Worm (Caenorhabditis elegans) whole organism, young adult: ENCODE data around the gene ets-7.

Experiments used
- B0336.3 ChIP-seq: fragments of 200-800 bp; sonication (Bioruptor generic); IDR thresholded peaks from 2 replicates; pipeline ENCODE4 v1.3.6; 2022; ENCODE audit warnings: missing genetic modification characterization, missing compliant biosample characterization
- F22D6.2 ChIP-seq: sonication (generic microtip); optimal IDR thresholded peaks from 2 replicates; lab custom pipeline; 2016; ENCODE audit warnings: mild to moderate bottlenecking, missing genetic modification characterization, missing compliant biosample characterization
- F39B2.1 ChIP-seq: fragments of 200-800 bp; sonication (Bioruptor generic); IDR thresholded peaks from 2 replicates; pipeline ENCODE4 v1.3.6; 2022; ENCODE audit warnings: missing genetic modification reagents, missing genetic modification characterization, missing compliant biosample characterization
- F57A8.1 ChIP-seq: fragments of 200-800 bp; sonication (Bioruptor generic); optimal IDR thresholded peaks from 2 replicates; lab custom pipeline; 2018; ENCODE audit warnings: mild to moderate bottlenecking, missing genetic modification characterization, moderate library complexity, missing compliant biosample characterization
- F57C9.4 ChIP-seq: sonication (generic microtip); optimal IDR thresholded peaks from 2 replicates; lab custom pipeline; 2017; ENCODE audit warnings: mild to moderate bottlenecking, missing genetic modification characterization, missing compliant biosample characterization
- Y53F4B.3 ChIP-seq: fragments of 200-800 bp; sonication (Bioruptor generic); IDR thresholded peaks from 2 replicates; pipeline ENCODE4 v1.3.6; 2022; ENCODE audit warnings: missing genetic modification reagents, missing genetic modification characterization, missing compliant biosample characterization
- Y53G8AR.9 ChIP-seq: fragments of 200-800 bp; sonication (Bioruptor generic); conservative IDR thresholded peaks from 2 replicates; pipeline ENCODE4 v1.3.6; 2022; ENCODE audit warnings: missing genetic modification reagents, missing genetic modification characterization, missing compliant biosample characterization
- Y79H2A.3 ChIP-seq: fragments of 200-800 bp; sonication (Bioruptor generic); conservative IDR thresholded peaks from 2 replicates; pipeline ENCODE4 v1.3.6; 2022; ENCODE audit warnings: missing genetic modification reagents, missing genetic modification characterization, missing compliant biosample characterization
- ama-1 ChIP-seq, 3 experiments: fragments of 150-350 bp in 1 of 3; sonication (generic microtip) in 2 of 3; optimal IDR thresholded peaks; 2 replicates each; lab custom pipeline; 2014 to 2018; ENCODE audit warnings: missing biosample characterization in 2 of 3, missing genetic modification characterization in 2 of 3, missing genetic modification reagents in 2 of 3
- athp-1 ChIP-seq: sonication (generic microtip); optimal IDR thresholded peaks from 2 replicates; lab custom pipeline; 2017; ENCODE audit warnings: mild to moderate bottlenecking, missing genetic modification characterization, missing compliant biosample characterization
- bed-1 ChIP-seq: fragments of 200-800 bp; sonication (Bioruptor generic); IDR thresholded peaks from 2 replicates; pipeline ENCODE4 v1.3.6; 2022; ENCODE audit warnings: missing genetic modification reagents, missing genetic modification characterization, missing compliant biosample characterization
- cebp-2 ChIP-seq: fragments of 200-800 bp; sonication (Bioruptor generic); IDR thresholded peaks from 2 replicates; pipeline ENCODE4 v1.3.6; 2022; ENCODE audit warnings: missing genetic modification characterization, missing compliant biosample characterization
- chd-7 ChIP-seq: sonication (generic microtip); optimal IDR thresholded peaks from 2 replicates; lab custom pipeline; 2016; ENCODE audit warnings: mild to moderate bottlenecking, missing genetic modification characterization, moderate library complexity, missing compliant biosample characterization
- dox-1 ChIP-seq: fragments of 200-800 bp; sonication (Bioruptor generic); IDR thresholded peaks from 2 replicates; pipeline ENCODE4 v1.3.6; 2022; ENCODE audit warnings: missing genetic modification reagents, missing genetic modification characterization, missing compliant biosample characterization
- dpff-1 ChIP-seq: sonication (generic microtip); optimal IDR thresholded peaks from 2 replicates; lab custom pipeline; 2017; ENCODE audit warnings: mild to moderate bottlenecking, missing genetic modification characterization, missing compliant biosample characterization
- dpl-1 ChIP-seq: fragments of 150-350 bp; optimal IDR thresholded peaks from 2 replicates; lab custom pipeline; 2014; ENCODE audit warnings: missing biosample characterization, missing genetic modification reagents, missing genetic modification characterization
- egrh-3 ChIP-seq: fragments of 200-800 bp; sonication (Bioruptor generic); IDR thresholded peaks from 2 replicates; pipeline ENCODE4 v1.3.6; 2022; ENCODE audit warnings: missing genetic modification reagents, missing genetic modification characterization, missing compliant biosample characterization
- fkh-3 ChIP-seq: sonication (generic microtip); optimal IDR thresholded peaks from 2 replicates; lab custom pipeline; 2016; ENCODE audit warnings: mild to moderate bottlenecking, missing genetic modification characterization, missing compliant biosample characterization
- gei-17 ChIP-seq: fragments of 200-800 bp; sonication (Bioruptor generic); optimal IDR thresholded peaks from 2 replicates; lab custom pipeline; 2018; ENCODE audit warnings: mild to moderate bottlenecking, missing genetic modification characterization, missing compliant biosample characterization
- hlh-12 ChIP-seq: sonication (generic microtip); optimal IDR thresholded peaks from 2 replicates; lab custom pipeline; 2016; ENCODE audit warnings: missing genetic modification characterization, missing compliant biosample characterization
- lin-26 ChIP-seq: fragments of 200-800 bp; sonication (Bioruptor generic); IDR thresholded peaks from 2 replicates; pipeline ENCODE4 v1.3.6; 2022; ENCODE audit warnings: missing genetic modification reagents, missing genetic modification characterization, missing compliant biosample characterization
- lin-35 ChIP-seq, 3 experiments: fragments of 150-350 bp in 2 of 3; sonication (generic microtip) in 1 of 3; optimal IDR thresholded peaks; 2 replicates each; lab custom pipeline; 2014 to 2018; ENCODE audit warnings: missing biosample characterization in 3 of 3, missing genetic modification characterization in 3 of 3, missing genetic modification reagents in 3 of 3
- lir-1 ChIP-seq: fragments of 200-800 bp; sonication (Bioruptor generic); conservative IDR thresholded peaks from 2 replicates; pipeline ENCODE4 v1.3.6; 2022; ENCODE audit warnings: missing genetic modification reagents, missing genetic modification characterization, missing compliant biosample characterization
- madf-10 ChIP-seq: sonication (generic microtip); optimal IDR thresholded peaks from 2 replicates; lab custom pipeline; 2016; ENCODE audit warnings: mild to moderate bottlenecking, missing genetic modification characterization, missing compliant biosample characterization
- mcd-1 ChIP-seq: fragments of 200-800 bp; sonication (Bioruptor generic); IDR thresholded peaks from 2 replicates; pipeline ENCODE4 v1.3.6; 2022; ENCODE audit warnings: missing genetic modification reagents, missing genetic modification characterization, missing compliant biosample characterization
- nfya-1 ChIP-seq: sonication (generic microtip); optimal IDR thresholded peaks from 2 replicates; lab custom pipeline; 2017; ENCODE audit warnings: antibody characterized with exemption, missing compliant biosample characterization, missing genetic modification characterization, borderline replicate concordance; ENCODE audit not compliant: insufficient read depth
- nfyb-1 ChIP-seq: fragments of 200-800 bp; sonication (Bioruptor generic); IDR thresholded peaks from 2 replicates; pipeline ENCODE4 v1.3.6; 2022; ENCODE audit warnings: missing genetic modification reagents, missing genetic modification characterization, missing compliant biosample characterization
- nhr-80 ChIP-seq: sonication (generic microtip); optimal IDR thresholded peaks from 2 replicates; lab custom pipeline; 2016; ENCODE audit warnings: missing genetic modification characterization, missing compliant biosample characterization
- nhr-90 ChIP-seq: sonication (generic microtip); optimal IDR thresholded peaks from 2 replicates; lab custom pipeline; 2016; ENCODE audit warnings: missing genotype, mild to moderate bottlenecking, missing genetic modification characterization, missing compliant biosample characterization
- rpc-1 ChIP-seq, 2 experiments: fragments of 150-350 bp in 1 of 2; sonication (generic microtip) in 1 of 2; optimal IDR thresholded peaks; 2 replicates each; lab custom pipeline; 2014 to 2018; ENCODE audit warnings: missing biosample characterization in 1 of 2, missing genetic modification characterization in 1 of 2, missing genetic modification reagents in 1 of 2, missing genotype in 1 of 2
- sea-2 ChIP-seq: fragments of 200-800 bp; sonication (Bioruptor generic); IDR thresholded peaks from 2 replicates; pipeline ENCODE4 v1.3.6; 2022; ENCODE audit warnings: missing genetic modification characterization, missing compliant biosample characterization
- snpc-1.3 ChIP-seq: sonication (generic microtip); optimal IDR thresholded peaks from 2 replicates; lab custom pipeline; 2017; ENCODE audit warnings: missing genetic modification characterization, mild to moderate bottlenecking, missing compliant biosample characterization, antibody characterized with exemption, moderate library complexity, missing genotype, missing genetic modification reagents; ENCODE audit not compliant: insufficient read depth
- somi-1 ChIP-seq: fragments of 200-800 bp; sonication (Bioruptor generic); optimal IDR thresholded peaks from 2 replicates; lab custom pipeline; 2018; ENCODE audit warnings: mild to moderate bottlenecking, missing genetic modification characterization, missing compliant biosample characterization
- tbx-9 ChIP-seq: sonication (generic microtip); optimal IDR thresholded peaks from 2 replicates; lab custom pipeline; 2016; ENCODE audit warnings: borderline replicate concordance, missing genetic modification characterization, inconsistent platforms, missing compliant biosample characterization
- zfh-2 ChIP-seq: fragments of 200-800 bp; sonication (Bioruptor generic); conservative IDR thresholded peaks from 2 replicates; pipeline ENCODE4 v1.3.6; 2022; ENCODE audit warnings: missing genetic modification reagents, missing genetic modification characterization, missing compliant biosample characterization
- zim-3 ChIP-seq: sonication (generic microtip); optimal IDR thresholded peaks from 2 replicates; lab custom pipeline; 2017; ENCODE audit warnings: mild to moderate bottlenecking, missing genetic modification characterization, moderate library complexity, missing compliant biosample characterization
- ztf-25 ChIP-seq: fragments of 200-800 bp; sonication (Bioruptor generic); IDR thresholded peaks from 2 replicates; pipeline ENCODE4 v1.3.6; 2022; ENCODE audit warnings: missing genetic modification reagents, missing genetic modification characterization, missing compliant biosample characterization
- ztf-28 ChIP-seq: fragments of 200-800 bp; sonication (Bioruptor generic); IDR thresholded peaks from 2 replicates; pipeline ENCODE4 v1.3.6; 2022; ENCODE audit warnings: missing genetic modification reagents, missing genetic modification characterization, missing compliant biosample characterization
- ztf-3 ChIP-seq: fragments of 200-800 bp; sonication (Bioruptor generic); optimal IDR thresholded peaks from 2 replicates; lab custom pipeline; 2018; ENCODE audit warnings: mild to moderate bottlenecking, missing genetic modification characterization, missing compliant biosample characterization
- ztf-6 ChIP-seq: fragments of 200-800 bp; sonication (Bioruptor generic); IDR thresholded peaks from 2 replicates; pipeline ENCODE4 v1.3.6; 2022; ENCODE audit warnings: missing genetic modification reagents, missing genetic modification characterization, missing compliant biosample characterization

The ets-7 gene

DNA sequence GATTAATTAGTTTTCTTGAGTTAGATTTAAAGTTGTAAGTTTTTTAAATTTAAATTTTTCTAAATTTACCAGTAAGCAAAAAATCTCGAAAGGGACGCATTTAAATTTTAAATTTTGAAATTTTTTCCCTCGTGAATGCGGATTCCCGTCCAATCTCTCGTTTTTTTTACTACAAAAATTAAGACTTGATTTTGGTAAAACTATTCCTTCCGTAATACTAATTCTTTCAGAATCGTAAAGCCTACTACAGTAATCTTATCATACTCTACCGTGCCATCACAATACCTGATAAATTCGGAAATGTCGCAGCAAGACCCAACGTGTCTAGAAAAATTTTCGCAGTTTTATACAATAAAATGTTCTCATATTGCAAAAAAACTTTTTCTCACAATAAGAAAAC is 13.4 kb downstream of the ets-7 start, which contains the start of the genes C54F6.19 and nhx-3:
C54F6.19 (plus strand) TSS at position 301 of the 400 bp plus-strand sequence.
nhx-3 (minus strand) TSS at position 337 of the 400 bp plus-strand sequence.
- TF ChIP-seq nfya-1 (tag; lab: Kevin White, UChicago), result no peak
- TF ChIP-seq chd-7, result no peak
- no peak for TF ChIP-seq Y53G8AR.9 (GFP tag; lab: Robert Waterston, UW)
- TF ChIP-seq, all 124 proteins: peak for 0

DNA sequence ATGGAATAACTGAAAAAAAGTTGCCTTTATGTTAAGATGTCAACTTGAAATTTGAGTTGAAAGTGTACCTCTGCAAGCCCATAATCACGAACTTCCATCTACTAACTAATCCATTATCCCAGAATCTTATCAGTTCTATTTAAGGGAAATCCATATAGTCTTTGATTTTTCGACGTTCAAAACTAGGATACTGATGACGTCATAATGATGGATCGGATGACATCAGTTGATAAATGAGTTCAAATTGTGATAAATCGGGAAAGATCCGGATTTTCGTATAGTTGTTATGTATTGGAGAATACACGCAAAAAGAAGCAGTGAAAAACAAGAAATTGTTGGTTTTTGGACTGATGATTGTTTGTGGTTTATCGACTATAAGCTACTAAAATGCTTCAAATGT is 14.9 kb downstream of the ets-7 start:
- no peak for TF ChIP-seq dox-1

DNA sequence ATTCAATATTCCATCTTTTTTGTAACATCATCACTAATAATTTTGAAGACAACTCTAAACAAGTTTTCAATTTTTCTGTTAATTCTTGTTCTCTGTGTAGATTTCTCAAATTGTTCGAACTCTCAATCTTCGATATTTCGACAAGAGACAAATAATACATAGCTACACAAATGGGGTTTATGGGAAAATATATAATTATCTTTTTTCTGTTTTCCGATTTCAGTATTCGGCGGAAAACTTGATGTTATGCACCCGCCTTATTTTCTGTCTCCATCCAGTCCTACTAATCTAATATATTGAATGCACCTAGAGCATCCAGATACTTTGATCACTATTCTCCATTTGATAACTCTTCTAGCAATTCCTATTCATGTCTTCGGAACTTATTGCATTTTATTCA is 19.6 kb downstream of the ets-7 start, which contains the start of gene srh-268:
srh-268 (plus strand) TSS at position 301 of the 400 bp plus-strand sequence.
- no peak for TF ChIP-seq Y53F4B.3 (GFP tag; lab: Robert Waterston, UW)
- no peak for TF ChIP-seq F39B2.1 (GFP tag; lab: Robert Waterston, UW)
- no peak for TF ChIP-seq rpc-1 (optimal IDR thresholded peaks at IDR 0.05; lab: Kevin White, UChicago)
- no peak for TF ChIP-seq rpc-1 (tag; optimal IDR thresholded peaks at IDR 0.05; lab: Kevin White, UChicago)
- TF ChIP-seq cebp-2, result no peak
- TF ChIP-seq lin-35 (GFP tag; optimal IDR thresholded peaks at IDR 0.05; lab: Kevin White, UChicago), result no peak
- no peak for TF ChIP-seq dpff-1 (tag; lab: Kevin White, UChicago)

DNA sequence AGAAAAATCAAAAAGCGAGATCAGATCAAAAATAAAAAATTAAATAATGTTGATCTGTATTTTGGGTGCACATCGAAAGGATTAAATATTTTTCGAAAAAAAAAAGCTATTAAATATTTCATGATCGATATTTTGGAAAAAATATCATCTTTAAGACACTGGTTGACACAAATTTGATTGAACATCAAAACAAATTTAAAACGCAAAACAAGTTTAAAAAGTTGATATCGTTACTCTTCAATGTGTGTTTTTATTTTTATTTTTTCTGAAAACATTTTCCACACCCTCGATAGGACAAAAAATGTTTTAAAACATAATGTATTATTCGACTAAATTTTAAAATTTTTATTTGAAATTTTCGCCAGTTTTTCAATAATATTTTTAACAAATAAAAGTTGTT is 20.6 kb downstream of the ets-7 start, which contains the start of gene C54F6.12:
C54F6.12 (minus strand) TSS at position 101 of the 400 bp plus-strand sequence.
- TF ChIP-seq sea-2, result no peak
- TF ChIP-seq lir-1 (GFP tag; lab: Robert Waterston, UW), result no peak
- TF ChIP-seq gei-17 (GFP tag; lab: Kevin White, UChicago), result no peak
- no peak for TF ChIP-seq nfya-1 (tag; lab: Kevin White, UChicago)
- TF ChIP-seq lin-26 (GFP tag; lab: Robert Waterston, UW), result no peak
- TF ChIP-seq zim-3, result no peak
- no peak for TF ChIP-seq somi-1 (GFP tag; lab: Kevin White, UChicago)
- no peak for TF ChIP-seq B0336.3
- TF ChIP-seq F57A8.1 (GFP tag; lab: Kevin White, UChicago), result no peak
- no peak for TF ChIP-seq bed-1 (GFP tag; lab: Robert Waterston, UW)
- no peak for TF ChIP-seq dpl-1 (GFP tag; lab: Kevin White, UChicago)
- no peak for TF ChIP-seq snpc-1.3 (tag; lab: Kevin White, UChicago)

ce11 chrV:7532947-7533346 is 25.6 kb downstream of the ets-7 start, which contains the start of gene C54F6.3:
Gene C54F6.3, plus strand, starts transcription at chrV:7533247.
- TF ChIP-seq ztf-3 (GFP tag; lab: Kevin White, UChicago) (no peak), ztf-25 (GFP tag; lab: Robert Waterston, UW) (no peak), mcd-1 (GFP tag; lab: Robert Waterston, UW) (no peak), tbx-9 (tag; lab: Kevin White, UChicago) (no peak), zim-3 (no peak), ama-1 (optimal IDR thresholded peaks at IDR 0.05; lab: Kevin White, UChicago) (no peak), ama-1 (GFP tag; optimal IDR thresholded peaks at IDR 0.05; lab: Kevin White, UChicago) (no peak), nfyb-1 (GFP tag; lab: Robert Waterston, UW) (no peak), madf-10 (no peak), egrh-3 (no peak)
- TF ChIP-seq, all 124 proteins: peak for 0

DNA sequence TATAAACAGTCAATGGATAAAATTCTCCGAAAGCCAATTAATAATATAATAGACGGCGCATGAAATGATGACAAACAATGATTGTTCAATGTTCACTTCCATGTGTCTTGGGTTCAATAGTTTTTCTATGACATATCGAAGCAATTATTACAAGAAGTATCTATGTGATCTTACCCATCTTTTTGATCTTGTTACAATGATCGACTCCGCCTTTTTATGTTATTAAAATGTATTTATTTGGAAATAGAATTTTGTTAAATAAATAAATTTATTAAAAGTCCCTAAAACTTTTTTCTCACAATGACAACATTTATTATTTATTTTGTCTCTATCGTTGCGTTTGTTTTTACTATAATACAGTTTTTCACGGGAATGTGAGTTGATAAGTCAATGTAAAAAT is 28.8 kb downstream of the ets-7 start, which contains the start of gene swt-2:
swt-2 (plus strand) TSS at position 301 of the 400 bp plus-strand sequence.
- TF ChIP-seq ztf-6 (no peak), ztf-28 (GFP tag; lab: Robert Waterston, UW) (no peak), F57C9.4 (tag; lab: Kevin White, UChicago) (no peak), snpc-1.3 (tag; lab: Kevin White, UChicago) (no peak), F22D6.2 (tag; lab: Kevin White, UChicago) (no peak), nhr-80 (tag; lab: Kevin White, UChicago) (no peak), athp-1 (tag; lab: Kevin White, UChicago) (no peak), nfya-1 (tag; lab: Kevin White, UChicago) (no peak), nhr-90 (no peak), fkh-3 (tag; lab: Kevin White, UChicago) (no peak), lir-1 (GFP tag; lab: Robert Waterston, UW) (no peak), zfh-2 (GFP tag; lab: Robert Waterston, UW) (no peak), hlh-12 (tag; lab: Kevin White, UChicago) (no peak), Y79H2A.3 (no peak), nfyb-1 (GFP tag; lab: Robert Waterston, UW) (no peak)
